Fruit fly (Drosophila melanogaster) whole organism, adult: ENCODE results near the gene GstD9.

Source experiments
- CG11617 ChIP-seq: fragments of 200-800 bp; sonication (Bioruptor generic); optimal IDR thresholded peaks from 2 replicates; lab custom pipeline; 2017; ENCODE audit warnings: mild to moderate bottlenecking, missing biosample characterization, missing genetic modification reagents, missing genetic modification characterization
- CG12768 ChIP-seq: fragments of 200-800 bp; sonication (Bioruptor generic); optimal IDR thresholded peaks from 2 replicates; lab custom pipeline; 2017; ENCODE audit warnings: missing biosample characterization, missing genetic modification characterization, mild to moderate bottlenecking, moderate library complexity, missing genetic modification reagents
- CG14711 ChIP-seq: fragments of 200-800 bp; sonication (Bioruptor generic); optimal IDR thresholded peaks from 2 replicates; lab custom pipeline; 2018; ENCODE audit warnings: missing biosample characterization, mild to moderate bottlenecking, missing genetic modification characterization, moderate library complexity
- CG1620 ChIP-seq: fragments of 200-800 bp; sonication (Bioruptor generic); optimal IDR thresholded peaks from 2 replicates; lab custom pipeline; 2016; ENCODE audit warnings: missing biosample characterization, missing genetic modification characterization
- CG33017 ChIP-seq: fragments of 200-800 bp; sonication (Bioruptor generic); optimal IDR thresholded peaks from 2 replicates; lab custom pipeline; 2018; ENCODE audit warnings: missing biosample characterization, mild to moderate bottlenecking, missing genetic modification characterization, moderate library complexity
- CG5204 ChIP-seq: fragments of 200-800 bp; sonication (Bioruptor generic); optimal IDR thresholded peaks from 2 replicates; lab custom pipeline; 2016; ENCODE audit warnings: missing biosample characterization, missing genetic modification characterization
- CG7045 ChIP-seq: fragments of 200-800 bp; sonication (Bioruptor generic); optimal IDR thresholded peaks from 2 replicates; lab custom pipeline; 2017; ENCODE audit warnings: missing biosample characterization, mild to moderate bottlenecking, missing genetic modification characterization
- CG7101 ChIP-seq: fragments of 200-800 bp; sonication (Bioruptor generic); optimal IDR thresholded peaks from 2 replicates; lab custom pipeline; 2018; ENCODE audit warnings: missing biosample characterization, mild to moderate bottlenecking, missing genetic modification characterization, moderate library complexity
- Clk ChIP-seq: fragments of 200-800 bp; sonication (Bioruptor generic); optimal IDR thresholded peaks from 2 replicates; lab custom pipeline; 2017; ENCODE audit warnings: missing biosample characterization, missing genetic modification characterization
- Crg-1 ChIP-seq: fragments of 200-800 bp; sonication (Bioruptor generic); optimal IDR thresholded peaks from 2 replicates; lab custom pipeline; 2016; ENCODE audit warnings: missing biosample characterization, missing genetic modification characterization
- Hr96 ChIP-seq: fragments of 200-800 bp; sonication (Bioruptor generic); optimal IDR thresholded peaks from 2 replicates; lab custom pipeline; 2016; ENCODE audit warnings: missing biosample characterization, missing genetic modification characterization
- Mnt ChIP-seq: fragments of 200-800 bp; sonication (Bioruptor generic); optimal IDR thresholded peaks from 2 replicates; lab custom pipeline; 2016; ENCODE audit warnings: missing biosample characterization, mild to moderate bottlenecking, missing genetic modification characterization
- bab1 ChIP-seq: fragments of 200-800 bp; sonication (Bioruptor generic); optimal IDR thresholded peaks from 3 replicates; lab custom pipeline; 2019; ENCODE audit warnings: missing biosample characterization, mild to moderate bottlenecking, missing genetic modification characterization, moderate library complexity
- cic ChIP-seq: fragments of 200-800 bp; sonication (Bioruptor generic); optimal IDR thresholded peaks from 2 replicates; lab custom pipeline; 2017; ENCODE audit warnings: missing biosample characterization, mild to moderate bottlenecking, missing genetic modification characterization, moderate library complexity
- cnc ChIP-seq, 2 experiments: fragments of >200 bp; optimal IDR thresholded peaks; 2 replicates each; lab custom pipeline; 2017
- kay ChIP-seq: fragments of 200-800 bp; sonication (Bioruptor generic); peaks from one replicate; lab custom pipeline; 2016; ENCODE audit warnings: missing biosample characterization, missing genetic modification characterization, borderline replicate concordance
- ovo ChIP-seq: fragments of 200-800 bp; sonication (Bioruptor generic); optimal IDR thresholded peaks from 2 replicates; lab custom pipeline; 2016; ENCODE audit warnings: missing biosample characterization, missing genetic modification characterization
- pad ChIP-seq: fragments of 200-800 bp; sonication (Bioruptor generic); optimal IDR thresholded peaks from 3 replicates; lab custom pipeline; 2017; ENCODE audit warnings: missing biosample characterization, missing genetic modification characterization, mild to moderate bottlenecking, moderate library complexity, missing genetic modification reagents
- tj ChIP-seq: fragments of 200-800 bp; sonication (Bioruptor generic); optimal IDR thresholded peaks from 3 replicates; lab custom pipeline; 2017; ENCODE audit warnings: missing biosample characterization, mild to moderate bottlenecking, missing genetic modification characterization, moderate library complexity
- toe ChIP-seq: fragments of 200-800 bp; sonication (Bioruptor generic); optimal IDR thresholded peaks from 2 replicates; lab custom pipeline; 2016; ENCODE audit warnings: missing biosample characterization, missing genetic modification characterization

Gene GstD9

DNA sequence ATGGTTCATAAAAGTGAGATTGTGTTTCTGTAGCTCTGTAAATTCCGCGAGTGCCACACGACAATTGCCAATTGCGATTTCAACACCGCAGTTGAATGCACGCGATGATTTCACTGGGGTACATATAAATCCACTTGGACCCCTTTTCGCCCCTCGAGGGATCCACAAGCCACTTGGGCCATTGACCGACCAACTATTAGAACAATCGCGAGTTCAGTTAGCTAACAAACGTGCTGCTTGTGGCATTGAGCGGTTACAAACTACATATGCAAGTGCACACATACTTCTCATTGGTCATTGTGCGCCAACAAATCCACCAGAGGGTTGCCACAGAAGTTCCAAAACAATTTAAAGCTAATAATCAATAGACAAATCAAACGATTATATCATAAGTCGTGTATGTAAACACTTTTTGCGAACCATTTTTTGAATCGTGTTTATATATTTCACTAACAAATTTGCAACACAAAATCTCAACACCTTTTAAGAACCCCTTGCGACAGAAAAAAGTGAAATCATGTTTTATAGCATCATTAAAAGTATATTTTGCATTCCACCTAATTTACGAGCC lies 13.9 kb upstream of the GstD9 start:
- TF ChIP-seq bab1 (GFP tag; lab: Kevin White, UChicago) (no peak), CG12768 (GFP tag; lab: Kevin White, UChicago) (peak; percentile 39)

dm6 chr3R:12379708-12380107 lies 12.3 kb upstream of the GstD9 start, which contains the start of gene GstD8:
Gene GstD8, plus strand, starts transcription at chr3R:12380008.
- TF ChIP-seq CG11617 (GFP tag; lab: Kevin White, UChicago) = no peak

DNA sequence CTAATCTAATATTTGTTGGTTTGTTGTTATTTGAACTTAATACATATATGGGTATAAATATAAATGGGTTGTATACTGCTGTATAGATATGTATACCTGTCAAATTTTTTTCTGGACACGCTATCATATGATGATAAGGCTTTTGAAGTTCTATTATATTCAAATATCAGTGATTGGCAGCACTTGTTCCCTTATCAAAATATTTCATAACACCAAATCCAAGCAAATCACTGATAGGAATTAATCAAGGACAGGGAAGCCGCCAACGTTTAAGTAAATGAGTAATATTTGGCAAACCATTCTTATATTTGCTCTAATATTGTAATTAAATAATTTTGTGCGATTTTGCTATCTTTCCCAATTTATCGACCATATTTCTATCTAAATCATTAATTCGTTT lies 11.9 kb upstream of the GstD9 start:
- TF ChIP-seq CG33017 (tag; lab: Kevin White, UChicago) (no peak), bab1 (GFP tag; lab: Kevin White, UChicago) (no peak), CG7045 (no peak), cic (GFP tag; lab: Kevin White, UChicago) (no peak), Hr96 (GFP tag; lab: Kevin White, UChicago) (no peak), kay (no peak), ovo (GFP tag; lab: Kevin White, UChicago) (no peak), tj (GFP tag; lab: Kevin White, UChicago) (no peak), CG7101 (tag; lab: Kevin White, UChicago) (no peak), cnc (optimal IDR thresholded peaks at IDR 0.05; lab: Kevin White, UChicago) (no peak), Clk (GFP tag; lab: Kevin White, UChicago) (no peak)

DNA sequence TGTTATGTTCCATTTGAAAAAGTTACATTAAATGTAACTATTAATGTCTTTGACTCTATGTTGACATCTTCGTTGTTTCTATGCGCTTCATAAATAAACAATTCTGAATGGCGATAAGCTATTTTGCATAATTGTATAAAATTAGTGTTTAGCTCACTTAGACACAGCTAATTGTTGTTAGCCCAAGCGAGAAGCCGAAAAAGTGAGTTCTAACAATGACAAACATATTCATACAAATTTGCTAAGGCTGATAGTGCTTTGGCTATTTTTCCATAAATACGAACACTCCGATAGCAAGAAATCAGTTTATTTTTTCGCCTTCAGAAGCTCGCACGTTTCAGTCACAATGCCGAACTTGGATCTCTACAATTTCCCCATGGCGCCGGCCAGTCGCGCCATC lies 10.8 kb upstream of the GstD9 start, which contains the start of gene GstD7:
Gene GstD7, plus strand, starts transcription at position 301 of the 400 bp plus-strand sequence.
- TF ChIP-seq kay = peak; percentile 18
- TF ChIP-seq cnc (optimal IDR thresholded peaks at IDR 0.05; lab: Kevin White, UChicago) = no peak

dm6 chr3R:12376828-12377227 lies 9.5 kb upstream of the GstD9 start, which contains the start of gene GstD6:
Gene GstD6, plus strand, starts transcription at chr3R:12377128.
- TF ChIP-seq CG12768 (GFP tag; lab: Kevin White, UChicago) (no peak), pad (GFP tag; lab: Kevin White, UChicago) (no peak)

- TF ChIP-seq Clk (GFP tag; lab: Kevin White, UChicago) (no peak), CG11617 (GFP tag; lab: Kevin White, UChicago) (no peak), CG1620 (no peak), CG7101 (tag; lab: Kevin White, UChicago) (no peak), CG14711 (tag; lab: Kevin White, UChicago) (no peak), Hr96 (GFP tag; lab: Kevin White, UChicago) (no peak), CG33017 (tag; lab: Kevin White, UChicago) (no peak), CG12768 (GFP tag; lab: Kevin White, UChicago) (no peak), kay (no peak), tj (GFP tag; lab: Kevin White, UChicago) (no peak), pad (GFP tag; lab: Kevin White, UChicago) (no peak), CG5204 (GFP tag; lab: Kevin White, UChicago) (no peak)
Measured at dm6 chr3R:12375258-12375783, 8.0 kb upstream of the GstD9 start, which contains the start of gene GstD5. Gene GstD5, plus strand, starts transcription at chr3R:12375733.

- TF ChIP-seq tj (GFP tag; lab: Kevin White, UChicago) = no peak
- no peak for TF ChIP-seq toe (GFP tag; lab: Kevin White, UChicago)
- TF ChIP-seq CG7045 = no peak
- no peak for TF ChIP-seq Clk (GFP tag; lab: Kevin White, UChicago)
- no peak for TF ChIP-seq pad (GFP tag; lab: Kevin White, UChicago)
- TF ChIP-seq Mnt (GFP tag; lab: Kevin White, UChicago) = no peak
Measured at dm6 chr3R:12373800-12374199, 6.4 kb upstream of the GstD9 start, which contains the start of gene GstD4. Gene GstD4, plus strand, starts transcription at chr3R:12374100.

DNA sequence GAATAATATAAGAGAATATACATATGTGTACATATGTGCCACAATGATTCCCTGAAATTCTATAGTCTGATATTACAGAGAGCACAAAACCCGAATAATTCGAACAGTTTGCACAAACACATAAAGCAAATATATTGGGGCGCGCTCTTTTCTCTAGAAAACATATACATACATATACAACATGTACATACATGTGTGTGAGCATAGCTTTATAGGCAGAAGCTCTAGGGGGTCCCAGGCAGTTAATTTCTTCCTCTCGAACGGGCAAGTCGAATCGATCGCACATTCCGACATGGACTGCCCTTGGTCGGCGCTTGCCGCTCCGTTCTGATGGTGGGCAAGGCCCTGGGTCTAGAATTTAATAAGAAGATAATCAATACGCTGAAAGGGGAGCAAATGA lies 5.4 kb upstream of the GstD9 start, which contains the start of gene GstD3:
Gene GstD3, plus strand, starts transcription at position 269 of the 400 bp plus-strand sequence.
- TF ChIP-seq kay (peak; percentile 50), CG11617 (GFP tag; lab: Kevin White, UChicago) (no peak), bab1 (GFP tag; lab: Kevin White, UChicago) (no peak), Crg-1 (GFP tag; lab: Kevin White, UChicago) (no peak)
